Worm (Caenorhabditis elegans) whole organism, L1 larva: Measurements from ENCODE around the gene fbxa-38.

ENCODE experiments used
- lin-13 ChIP-seq: fragments of 150-350 bp; optimal IDR thresholded peaks from 2 replicates; lab custom pipeline; 2014; ENCODE audit warnings: missing biosample characterization, missing genetic modification reagents, missing genetic modification characterization
- lir-3 ChIP-seq: sonication (generic microtip); optimal IDR thresholded peaks from 2 replicates; lab custom pipeline; 2016; ENCODE audit warnings: mild to moderate bottlenecking, missing genetic modification characterization, moderate library complexity, missing compliant biosample characterization; ENCODE audit not compliant: poor library complexity
- pqm-1 ChIP-seq: sonication (generic microtip); optimal IDR thresholded peaks from 3 replicates; lab custom pipeline; 2017; ENCODE audit warnings: missing biosample characterization, missing genetic modification characterization
- snpc-4 ChIP-seq: fragments of 150-350 bp; optimal IDR thresholded peaks from 2 replicates; lab custom pipeline; 2014; ENCODE audit warnings: missing biosample characterization, missing genetic modification characterization
- sox-4 ChIP-seq: sonication (generic microtip); optimal IDR thresholded peaks from 2 replicates; lab custom pipeline; 2016; ENCODE audit warnings: missing genetic modification characterization, missing compliant biosample characterization
- unc-98 ChIP-seq: fragments of 200-800 bp; sonication (Bioruptor generic); IDR thresholded peaks from 2 replicates; pipeline ENCODE4 v1.3.6; 2022; ENCODE audit warnings: missing genetic modification characterization, missing compliant biosample characterization

DNA sequence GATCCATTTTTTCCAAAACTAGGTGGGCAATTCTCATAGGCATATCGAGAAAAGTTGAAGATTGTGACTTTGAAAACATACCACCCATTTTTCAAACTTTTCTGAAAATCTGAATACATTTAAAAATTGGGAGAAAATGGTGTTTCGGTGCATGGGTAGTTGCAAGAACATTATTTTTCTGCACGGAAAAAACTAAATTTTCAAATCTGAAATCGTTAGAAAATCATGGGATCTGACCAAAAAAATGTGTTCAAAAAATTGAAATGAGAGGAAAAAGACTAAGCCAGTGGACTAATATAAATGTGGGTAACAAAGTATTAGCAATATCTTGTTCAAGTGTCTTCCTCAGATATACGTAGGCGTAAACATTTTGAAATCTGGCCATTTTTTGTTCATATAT, 34.4 kb downstream of the fbxa-38 start, which contains the start of gene fbxa-43:
- TF ChIP-seq unc-98 (no peak), lir-3 (tag; lab: Kevin White, UChicago) (no peak), sox-4 (no peak), lin-13 (GFP tag; lab: Kevin White, UChicago) (no peak), pqm-1 (tag; lab: Kevin White, UChicago) (no peak), snpc-4 (tag; lab: Kevin White, UChicago) (no peak)
